Worm (Caenorhabditis elegans) whole organism, L1 larva: Measurements from ENCODE around the gene idpp-14.

Experiments
- C04F5.9 ChIP-seq: sonication (generic microtip); optimal IDR thresholded peaks from 2 replicates; lab custom pipeline; 2016; ENCODE audit warnings: missing genetic modification characterization, missing compliant biosample characterization
- F16B12.6 ChIP-seq: fragments of 150-350 bp; optimal IDR thresholded peaks from 2 replicates; lab custom pipeline; 2014; ENCODE audit warnings: missing biosample characterization, missing genetic modification characterization
- alr-1 ChIP-seq: fragments of 200-800 bp; sonication (Bioruptor generic); optimal IDR thresholded peaks from 2 replicates; lab custom pipeline; 2018; ENCODE audit warnings: borderline replicate concordance, mild to moderate bottlenecking, missing genetic modification characterization, missing compliant biosample characterization
- aly-2 ChIP-seq: fragments of 150-350 bp; optimal IDR thresholded peaks from 2 replicates; lab custom pipeline; 2014; ENCODE audit warnings: missing biosample characterization, missing genetic modification characterization
- blmp-1 ChIP-seq: fragments of 150-350 bp; optimal IDR thresholded peaks from 2 replicates; lab custom pipeline; 2014; ENCODE audit warnings: missing biosample characterization, missing genetic modification characterization
- ceh-63 ChIP-seq: fragments of 200-800 bp; sonication (Bioruptor generic); optimal IDR thresholded peaks from 2 replicates; lab custom pipeline; 2018; ENCODE audit warnings: mild to moderate bottlenecking, missing genetic modification characterization, missing compliant biosample characterization
- ceh-8 ChIP-seq: fragments of 200-800 bp; sonication (Bioruptor generic); optimal IDR thresholded peaks from 2 replicates; lab custom pipeline; 2018; ENCODE audit warnings: mild to moderate bottlenecking, missing genetic modification characterization, moderate library complexity, missing compliant biosample characterization
- ceh-82 ChIP-seq, 3 experiments: fragments of 150-350 bp in 1 of 3; sonication (generic microtip) in 2 of 3; optimal IDR thresholded peaks; 2 replicates each; lab custom pipeline; 2014 to 2017; ENCODE audit warnings: missing biosample characterization in 3 of 3, missing genetic modification characterization in 3 of 3
- ceh-90 ChIP-seq: sonication (generic microtip); optimal IDR thresholded peaks from 2 replicates; lab custom pipeline; 2016; ENCODE audit warnings: missing genetic modification characterization, missing compliant biosample characterization
- efl-3 ChIP-seq: fragments of 200-800 bp; sonication (Bioruptor generic); optimal IDR thresholded peaks from 2 replicates; lab custom pipeline; 2018; ENCODE audit warnings: mild to moderate bottlenecking, missing genetic modification characterization, missing compliant biosample characterization
- egl-13 ChIP-seq: sonication (generic microtip); optimal IDR thresholded peaks from 2 replicates; lab custom pipeline; 2016; ENCODE audit warnings: missing genotype, missing genetic modification reagents, missing genetic modification characterization, missing compliant biosample characterization
- fkh-8 ChIP-seq: sonication (generic microtip); optimal IDR thresholded peaks from 2 replicates; lab custom pipeline; 2016; ENCODE audit warnings: mild to moderate bottlenecking, missing genetic modification characterization, missing compliant biosample characterization
- fos-1 ChIP-seq: fragments of 150-350 bp; optimal IDR thresholded peaks from 2 replicates; lab custom pipeline; 2014; ENCODE audit warnings: missing biosample characterization, missing genetic modification characterization
- hlh-17 ChIP-seq: fragments of 200-800 bp; sonication (Bioruptor generic); optimal IDR thresholded peaks from 2 replicates; lab custom pipeline; 2018; ENCODE audit warnings: missing genetic modification characterization, mild to moderate bottlenecking, missing compliant biosample characterization, moderate library complexity, borderline replicate concordance
- hlh-4 ChIP-seq: sonication (generic microtip); optimal IDR thresholded peaks from 2 replicates; lab custom pipeline; 2016; ENCODE audit warnings: mild to moderate bottlenecking, missing genetic modification characterization, missing compliant biosample characterization
- hpl-2 ChIP-seq: fragments of 150-350 bp; optimal IDR thresholded peaks from 2 replicates; lab custom pipeline; 2014; ENCODE audit warnings: missing biosample characterization, missing genetic modification reagents, missing genetic modification characterization
- irx-1 ChIP-seq: sonication (generic microtip); optimal IDR thresholded peaks from 2 replicates; lab custom pipeline; 2016; ENCODE audit warnings: missing genetic modification characterization, missing compliant biosample characterization
- lin-14 ChIP-seq: fragments of 200-800 bp; sonication (Bioruptor generic); optimal IDR thresholded peaks from 2 replicates; lab custom pipeline; 2018; ENCODE audit warnings: mild to moderate bottlenecking, missing genetic modification characterization, moderate library complexity, missing compliant biosample characterization
- lin-35 ChIP-seq, 2 experiments: fragments of 150-350 bp; optimal IDR thresholded peaks; 2 replicates each; lab custom pipeline; 2014; ENCODE audit warnings: missing biosample characterization in 2 of 2, missing genetic modification characterization in 2 of 2, missing genetic modification reagents in 2 of 2
- lir-3 ChIP-seq: sonication (generic microtip); optimal IDR thresholded peaks from 2 replicates; lab custom pipeline; 2016; ENCODE audit warnings: mild to moderate bottlenecking, missing genetic modification characterization, moderate library complexity, missing compliant biosample characterization; ENCODE audit not compliant: poor library complexity
- mdl-1 ChIP-seq, 2 experiments: fragments of 150-350 bp; optimal IDR thresholded peaks; 2 replicates each; lab custom pipeline; 2014 to 2017; ENCODE audit warnings: missing biosample characterization in 2 of 2, missing genetic modification characterization in 2 of 2, inconsistent platforms in 1 of 2
- mef-2 ChIP-seq: fragments of 150-350 bp; optimal IDR thresholded peaks from 2 replicates; lab custom pipeline; 2014; ENCODE audit warnings: missing biosample characterization, missing genetic modification characterization
- mep-1 ChIP-seq: fragments of 150-350 bp; optimal IDR thresholded peaks from 2 replicates; lab custom pipeline; 2014; ENCODE audit warnings: missing biosample characterization, missing genetic modification characterization
- nhr-12 ChIP-seq: sonication (generic microtip); optimal IDR thresholded peaks from 2 replicates; lab custom pipeline; 2017; ENCODE audit warnings: missing biosample characterization, missing genetic modification characterization
- nhr-28 ChIP-seq: fragments of 150-350 bp; optimal IDR thresholded peaks from 2 replicates; lab custom pipeline; 2014; ENCODE audit warnings: missing biosample characterization, missing genetic modification characterization
- nhr-47 ChIP-seq: sonication (generic microtip); optimal IDR thresholded peaks from 2 replicates; lab custom pipeline; 2016; ENCODE audit warnings: mild to moderate bottlenecking, missing genetic modification characterization, moderate library complexity, missing compliant biosample characterization
- nhr-77 ChIP-seq: fragments of 150-350 bp; optimal IDR thresholded peaks from 2 replicates; lab custom pipeline; 2014; ENCODE audit warnings: missing biosample characterization, missing genetic modification characterization
- nhr-84 ChIP-seq: sonication (generic microtip); optimal IDR thresholded peaks from 2 replicates; lab custom pipeline; 2017; ENCODE audit warnings: missing biosample characterization, missing genetic modification characterization
- nhr-85 ChIP-seq: sonication (generic microtip); peaks from one replicate; lab custom pipeline; 2016; ENCODE audit warnings: missing genetic modification characterization, inconsistent platforms, missing compliant biosample characterization
- pag-3 ChIP-seq: sonication (generic microtip); optimal IDR thresholded peaks from 2 replicates; lab custom pipeline; 2017; ENCODE audit warnings: missing genetic modification characterization, mild to moderate bottlenecking, missing compliant biosample characterization, antibody characterized with exemption, borderline replicate concordance; ENCODE audit not compliant: insufficient read depth
- pax-3 ChIP-seq: fragments of 200-800 bp; sonication (Bioruptor generic); optimal IDR thresholded peaks from 2 replicates; lab custom pipeline; 2018; ENCODE audit warnings: mild to moderate bottlenecking, missing genetic modification characterization, moderate library complexity, missing compliant biosample characterization
- pqm-1 ChIP-seq: sonication (generic microtip); optimal IDR thresholded peaks from 3 replicates; lab custom pipeline; 2017; ENCODE audit warnings: missing biosample characterization, missing genetic modification characterization
- rnt-1 ChIP-seq: sonication (generic microtip); optimal IDR thresholded peaks from 2 replicates; lab custom pipeline; 2016; ENCODE audit warnings: mild to moderate bottlenecking, missing genetic modification characterization, moderate library complexity, missing compliant biosample characterization
- snpc-4 ChIP-seq: fragments of 150-350 bp; optimal IDR thresholded peaks from 2 replicates; lab custom pipeline; 2014; ENCODE audit warnings: missing biosample characterization, missing genetic modification characterization
- snu-23 ChIP-seq: sonication (generic microtip); optimal IDR thresholded peaks from 2 replicates; lab custom pipeline; 2016; ENCODE audit warnings: missing genetic modification characterization, missing compliant biosample characterization
- sptf-1 ChIP-seq: fragments of 150-350 bp; optimal IDR thresholded peaks from 2 replicates; lab custom pipeline; 2014; ENCODE audit warnings: missing biosample characterization, missing genetic modification characterization
- sup-37 ChIP-seq: fragments of 200-800 bp; sonication (Bioruptor generic); optimal IDR thresholded peaks from 2 replicates; lab custom pipeline; 2018; ENCODE audit warnings: mild to moderate bottlenecking, missing genetic modification characterization, missing compliant biosample characterization
- unc-30 ChIP-seq: sonication (generic microtip); optimal IDR thresholded peaks from 2 replicates; lab custom pipeline; 2017; ENCODE audit warnings: missing biosample characterization, missing genetic modification characterization
- unc-86 ChIP-seq: sonication (generic microtip); optimal IDR thresholded peaks from 2 replicates; lab custom pipeline; 2016; ENCODE audit warnings: missing genetic modification characterization, missing compliant biosample characterization
- zag-1 ChIP-seq: fragments of 150-350 bp; optimal IDR thresholded peaks from 2 replicates; lab custom pipeline; 2014; ENCODE audit warnings: missing biosample characterization, missing genetic modification characterization
- zip-4 ChIP-seq: fragments of 200-800 bp; sonication (Bioruptor generic); optimal IDR thresholded peaks from 2 replicates; lab custom pipeline; 2018; ENCODE audit warnings: mild to moderate bottlenecking, missing genetic modification characterization, moderate library complexity, missing compliant biosample characterization
- ztf-11 ChIP-seq, 2 experiments: sonication (generic microtip); optimal IDR thresholded peaks; 2 replicates each; lab custom pipeline; 2016 to 2017; ENCODE audit warnings: missing genetic modification characterization in 2 of 2, missing biosample characterization in 1 of 2, missing compliant biosample characterization in 1 of 2
- ztf-4 ChIP-seq: fragments of 150-350 bp; optimal IDR thresholded peaks from 2 replicates; lab custom pipeline; 2014; ENCODE audit warnings: missing biosample characterization, missing genetic modification characterization

The idpp-14 gene

DNA sequence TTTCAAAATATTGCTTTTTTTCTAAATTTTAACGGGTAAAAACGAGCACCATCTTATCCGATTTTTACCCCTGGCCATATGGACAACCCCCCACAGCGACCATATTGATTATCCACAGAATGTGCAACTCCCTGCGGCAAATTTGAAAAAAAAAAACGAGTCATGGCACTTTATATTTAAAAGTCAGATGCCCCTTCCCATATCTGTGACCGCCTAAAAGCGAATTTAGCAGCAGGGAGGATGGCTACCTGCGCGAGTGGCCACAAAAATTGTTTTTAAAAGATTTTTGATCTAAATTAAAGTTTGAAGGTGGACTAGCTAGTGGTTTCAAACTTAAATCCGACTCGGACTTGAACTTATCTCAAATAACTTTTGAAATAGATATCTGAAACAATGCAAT lies 25.7 kb upstream of the idpp-14 start (continued):
- TF ChIP-seq nhr-12 (tag; lab: Kevin White, UChicago) (peak; percentile 77), ztf-4 (tag; lab: Kevin White, UChicago) (peak; percentile 97), nhr-85 (tag; lab: Kevin White, UChicago) (peak; percentile 97), nhr-28 (peak; percentile 63), ceh-90 (no peak), fos-1 (tag; lab: Kevin White, UChicago) (peak; percentile 96), nhr-77 (peak; percentile 98), hpl-2 (GFP tag; lab: Kevin White, UChicago) (peak; percentile 97), pqm-1 (tag; lab: Kevin White, UChicago) (peak; percentile 59), aly-2 (tag; lab: Kevin White, UChicago) (peak; percentile 95), ztf-11 (tag; optimal IDR thresholded peaks at IDR 0.05; lab: Kevin White, UChicago) (peak; percentile 18 to 76), snu-23 (peak; percentile 99), hlh-17 (GFP tag; lab: Kevin White, UChicago) (no peak), unc-30 (tag; lab: Kevin White, UChicago) (peak; percentile 56), nhr-47 (tag; lab: Kevin White, UChicago) (peak; percentile 99), ceh-8 (GFP tag; lab: Kevin White, UChicago) (peak; percentile 98), rnt-1 (tag; lab: Kevin White, UChicago) (peak; percentile 98), irx-1 (tag; lab: Kevin White, UChicago) (peak; percentile 98), pax-3 (tag; lab: Kevin White, UChicago) (peak; percentile 89), egl-13 (tag; lab: Kevin White, UChicago) (peak; percentile 96), nhr-84 (tag; lab: Kevin White, UChicago) (peak; percentile 44), zag-1 (tag; lab: Kevin White, UChicago) (peak; percentile 33), blmp-1 (tag; lab: Kevin White, UChicago) (peak; percentile 38), mep-1 (tag; lab: Kevin White, UChicago) (peak; percentile 98), ceh-63 (peak; percentile 94), mdl-1 (tag; optimal IDR thresholded peaks at IDR 0.05; lab: Kevin White, UChicago) (peak; percentile 61 to 89), lin-14 (GFP tag; lab: Kevin White, UChicago) (peak; percentile 96), unc-86 (peak; percentile 94), lir-3 (tag; lab: Kevin White, UChicago) (peak; percentile 84), F16B12.6 (tag; lab: Kevin White, UChicago) (peak; percentile 20), lin-35 (GFP tag; optimal IDR thresholded peaks at IDR 0.05; lab: Kevin White, UChicago) (peak; percentile 63 to 90), hlh-4 (tag; lab: Kevin White, UChicago) (peak; percentile 70), sup-37 (GFP tag; lab: Kevin White, UChicago) (peak; percentile 84), sptf-1 (no peak), efl-3 (GFP tag; lab: Kevin White, UChicago) (peak; percentile 86), mef-2 (tag; lab: Kevin White, UChicago) (peak; percentile 68)

DNA sequence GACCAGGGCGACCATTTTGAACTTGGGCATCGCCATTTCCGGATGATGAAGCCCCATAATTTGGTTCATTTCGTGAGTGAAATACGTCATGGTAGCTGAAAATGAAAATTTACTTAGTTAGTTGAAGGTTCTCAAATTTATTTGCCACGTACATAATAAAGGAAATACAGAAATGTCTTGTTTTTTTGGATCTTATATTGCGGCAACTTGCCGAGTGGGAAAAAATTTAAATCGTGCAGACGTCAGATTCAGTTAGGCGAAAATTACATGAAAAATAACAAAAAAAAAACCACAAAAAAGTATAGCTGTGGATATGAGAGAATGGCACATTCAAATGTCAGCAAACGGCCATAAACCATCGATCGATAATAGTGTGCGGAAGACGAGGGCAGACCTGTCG lies 23.3 kb upstream of the idpp-14 start, which contains the start of gene T27A8.2:
Gene T27A8.2, minus strand, starts transcription at position 101 of the 400 bp plus-strand sequence.
- TF ChIP-seq zip-4 = no peak
- TF ChIP-seq pag-3 = no peak
- no peak for TF ChIP-seq snpc-4 (tag; lab: Kevin White, UChicago)
- TF ChIP-seq nhr-47 (tag; lab: Kevin White, UChicago) = no peak
- no peak for TF ChIP-seq C04F5.9 (tag; lab: Kevin White, UChicago)
- no peak for TF ChIP-seq pqm-1 (tag; lab: Kevin White, UChicago)
- TF ChIP-seq ceh-82 (tag; optimal IDR thresholded peaks at IDR 0.05; lab: Kevin White, UChicago) = no peak
- TF ChIP-seq alr-1 (tag; lab: Kevin White, UChicago) = no peak
- no peak for TF ChIP-seq hlh-4 (tag; lab: Kevin White, UChicago)
- TF ChIP-seq lir-3 (tag; lab: Kevin White, UChicago) = no peak
- no peak for TF ChIP-seq irx-1 (tag; lab: Kevin White, UChicago)
- TF ChIP-seq F16B12.6 (tag; lab: Kevin White, UChicago) = no peak
- no peak for TF ChIP-seq ztf-4 (tag; lab: Kevin White, UChicago)
- no peak for TF ChIP-seq fkh-8 (tag; lab: Kevin White, UChicago)
- TF ChIP-seq snu-23 = no peak
- TF ChIP-seq, all 84 proteins: peak for 0
